Worm (Caenorhabditis elegans) whole organism, L4 larva: ENCODE measurements around the gene memo-1.

Source experiments
- F44E2.7 ChIP-seq: fragments of 200-800 bp; sonication (Bioruptor generic); IDR thresholded peaks from 2 replicates; pipeline ENCODE4 v2.1.2; 2022; ENCODE audit warnings: missing genetic modification characterization, missing compliant biosample characterization
- F49E8.2 ChIP-seq: sonication (generic microtip); optimal IDR thresholded peaks from 2 replicates; lab custom pipeline; 2016; ENCODE audit warnings: missing compliant biosample characterization, mild to moderate bottlenecking, missing genetic modification characterization, borderline replicate concordance
- ZK337.2 ChIP-seq: fragments of 200-800 bp; sonication (Bioruptor generic); IDR thresholded peaks from 2 replicates; pipeline ENCODE4 v1.3.6; 2022; ENCODE audit warnings: missing genetic modification reagents, missing genetic modification characterization, missing compliant biosample characterization
- aha-1 ChIP-seq: fragments of 150-350 bp; peaks from one replicate; lab custom pipeline; 2014; ENCODE audit warnings: missing biosample characterization, missing genetic modification characterization
- aly-2 ChIP-seq: sonication (generic microtip); optimal IDR thresholded peaks from 2 replicates; lab custom pipeline; 2018; ENCODE audit warnings: missing biosample characterization, missing genetic modification characterization
- ama-1 ChIP-seq: fragments of 150-350 bp; optimal IDR thresholded peaks from 2 replicates; lab custom pipeline; 2014; ENCODE audit warnings: inconsistent platforms, mixed read lengths
- arid-1 ChIP-seq: fragments of 200-800 bp; sonication (Bioruptor generic); conservative IDR thresholded peaks from 2 replicates; pipeline ENCODE4 v1.3.6; 2022; ENCODE audit warnings: missing genetic modification reagents, missing genetic modification characterization, missing compliant biosample characterization
- ceh-32 ChIP-seq: sonication (generic microtip); optimal IDR thresholded peaks from 2 replicates; lab custom pipeline; 2016; ENCODE audit warnings: mild to moderate bottlenecking, missing genetic modification characterization, missing compliant biosample characterization; ENCODE audit not compliant: poor library complexity
- ceh-44 ChIP-seq: fragments of 200-800 bp; sonication (Bioruptor generic); IDR thresholded peaks from 2 replicates; pipeline ENCODE4 v1.3.6; 2022; ENCODE audit warnings: missing genetic modification reagents, missing genetic modification characterization, missing compliant biosample characterization
- ceh-82 ChIP-seq: sonication (generic microtip); optimal IDR thresholded peaks from 2 replicates; lab custom pipeline; 2017; ENCODE audit warnings: missing biosample characterization, missing genetic modification characterization
- ces-1 ChIP-seq: fragments of 150-350 bp; sonication (generic microtip); optimal IDR thresholded peaks from 4 replicates; lab custom pipeline; 2014; ENCODE audit warnings: missing biosample characterization, missing genetic modification reagents, missing genetic modification characterization
- ctbp-1 ChIP-seq: fragments of 200-800 bp; sonication (Bioruptor generic); IDR thresholded peaks from 2 replicates; pipeline ENCODE4 v1.3.6; 2022; ENCODE audit warnings: missing genetic modification reagents, missing genetic modification characterization, missing compliant biosample characterization
- daf-12 ChIP-seq: fragments of 150-350 bp; optimal IDR thresholded peaks from 2 replicates; lab custom pipeline; 2014; ENCODE audit warnings: missing biosample characterization, missing genetic modification reagents, missing genetic modification characterization
- daf-16 ChIP-seq, 3 experiments: sonication (generic microtip); optimal IDR thresholded peaks; 2 replicates each; lab custom pipeline; 2016 to 2017; ENCODE audit warnings: missing genetic modification characterization in 3 of 3, missing genetic modification reagents in 3 of 3, mild to moderate bottlenecking in 2 of 3, missing compliant biosample characterization in 2 of 3, missing biosample characterization in 1 of 3, moderate library complexity in 1 of 3
- dmd-6 ChIP-seq: fragments of 200-800 bp; sonication (Bioruptor generic); IDR thresholded peaks from 2 replicates; pipeline ENCODE4 v1.3.6; 2022; ENCODE audit warnings: missing genetic modification reagents, missing genetic modification characterization, missing compliant biosample characterization
- dve-1 ChIP-seq: sonication (generic microtip); optimal IDR thresholded peaks from 2 replicates; lab custom pipeline; 2017; ENCODE audit warnings: antibody characterized with exemption, mild to moderate bottlenecking, missing genetic modification characterization, missing compliant biosample characterization; ENCODE audit not compliant: insufficient read depth
- fkh-10 ChIP-seq: fragments of 150-350 bp; optimal IDR thresholded peaks from 2 replicates; lab custom pipeline; 2014; ENCODE audit warnings: missing biosample characterization, missing genetic modification reagents, missing genetic modification characterization
- hlh-11 ChIP-seq: fragments of 200-800 bp; sonication (Bioruptor generic); optimal IDR thresholded peaks from 2 replicates; lab custom pipeline; 2018; ENCODE audit warnings: mild to moderate bottlenecking, missing genetic modification characterization, missing compliant biosample characterization
- hlh-30 ChIP-seq: sonication (generic microtip); optimal IDR thresholded peaks from 2 replicates; lab custom pipeline; 2017; ENCODE audit warnings: antibody characterized with exemption, mild to moderate bottlenecking, missing genetic modification characterization, missing compliant biosample characterization; ENCODE audit not compliant: insufficient read depth
- hmg-1.1 ChIP-seq: fragments of 200-800 bp; sonication (Bioruptor generic); IDR thresholded peaks from 2 replicates; pipeline ENCODE4 v1.3.6; 2022; ENCODE audit warnings: missing genetic modification reagents, missing genetic modification characterization, missing compliant biosample characterization
- jun-1 ChIP-seq: fragments of 150-350 bp; optimal IDR thresholded peaks from 2 replicates; lab custom pipeline; 2014; ENCODE audit warnings: missing biosample characterization, missing genetic modification reagents, missing genetic modification characterization
- lin-38 ChIP-seq: fragments of 200-800 bp; sonication (Bioruptor generic); IDR thresholded peaks from 2 replicates; pipeline ENCODE4 v1.3.6; 2022; ENCODE audit warnings: missing genetic modification reagents, missing genetic modification characterization, missing compliant biosample characterization
- madf-9 ChIP-seq: fragments of 200-800 bp; sonication (Bioruptor generic); conservative IDR thresholded peaks from 2 replicates; pipeline ENCODE4 v1.3.6; 2022; ENCODE audit warnings: missing genetic modification reagents, missing genetic modification characterization, missing compliant biosample characterization
- mep-1 ChIP-seq: fragments of 150-350 bp; sonication (generic microtip); optimal IDR thresholded peaks from 3 replicates; lab custom pipeline; 2014; ENCODE audit warnings: missing biosample characterization, missing genetic modification characterization
- mes-2 ChIP-seq: sonication (generic microtip); optimal IDR thresholded peaks from 2 replicates; lab custom pipeline; 2016; ENCODE audit warnings: missing genotype, mild to moderate bottlenecking, missing genetic modification characterization, missing compliant biosample characterization; ENCODE audit not compliant: poor library complexity, severe bottlenecking
- nhr-10 ChIP-seq: fragments of 150-350 bp; optimal IDR thresholded peaks from 2 replicates; lab custom pipeline; 2014; ENCODE audit warnings: missing biosample characterization, missing genetic modification characterization
- nhr-28 ChIP-seq: fragments of 150-350 bp; optimal IDR thresholded peaks from 2 replicates; lab custom pipeline; 2014; ENCODE audit warnings: missing biosample characterization, missing genetic modification characterization
- nhr-41 ChIP-seq: fragments of 200-800 bp; sonication (Bioruptor generic); IDR thresholded peaks from 2 replicates; pipeline ENCODE4 v1.3.6; 2022; ENCODE audit warnings: missing genetic modification reagents, missing genetic modification characterization, missing compliant biosample characterization
- nhr-48 ChIP-seq: sonication (generic microtip); optimal IDR thresholded peaks from 2 replicates; lab custom pipeline; 2016; ENCODE audit warnings: mild to moderate bottlenecking, missing genetic modification characterization, missing compliant biosample characterization
- pha-4 ChIP-seq, 2 experiments: fragments of 150-350 bp in 1 of 2; fragments of 200-800 bp in 1 of 2; sonication (Bioruptor generic) in 1 of 2; IDR thresholded peaks in 1 of 2; optimal IDR thresholded peaks in 1 of 2; 2 replicates each; pipeline versions ENCODE4 v1.3.6 to Lab custom; 2014 to 2022; ENCODE audit warnings: missing genetic modification characterization in 2 of 2, missing genetic modification reagents in 2 of 2, missing biosample characterization in 1 of 2, missing compliant biosample characterization in 1 of 2
- php-3 ChIP-seq: fragments of 200-800 bp; sonication (Bioruptor generic); IDR thresholded peaks from 2 replicates; pipeline ENCODE4 v1.3.6; 2022; ENCODE audit warnings: missing genetic modification reagents, missing genetic modification characterization, missing compliant biosample characterization
- pqm-1 ChIP-seq: sonication (generic microtip); optimal IDR thresholded peaks from 2 replicates; lab custom pipeline; 2017; ENCODE audit warnings: missing biosample characterization, missing genetic modification characterization
- tag-97 ChIP-seq: fragments of 200-800 bp; sonication (Bioruptor generic); IDR thresholded peaks from 2 replicates; pipeline ENCODE4 v1.3.6; 2022; ENCODE audit warnings: missing genetic modification characterization, missing compliant biosample characterization
- tra-1 ChIP-seq: fragments of 200-800 bp; sonication (Bioruptor generic); IDR thresholded peaks from 2 replicates; pipeline ENCODE4 v1.3.6; 2022; ENCODE audit warnings: missing genetic modification reagents, missing genetic modification characterization, missing compliant biosample characterization
- vab-7 ChIP-seq: fragments of 200-800 bp; sonication (Bioruptor generic); IDR thresholded peaks from 2 replicates; pipeline ENCODE4 v1.3.6; 2022; ENCODE audit warnings: missing genetic modification reagents, missing genetic modification characterization, missing compliant biosample characterization
- zip-11 ChIP-seq: fragments of 200-800 bp; sonication (Bioruptor generic); IDR thresholded peaks from 2 replicates; pipeline ENCODE4 v1.3.6; 2022; ENCODE audit warnings: missing genetic modification characterization, missing compliant biosample characterization

memo-1 gene

DNA sequence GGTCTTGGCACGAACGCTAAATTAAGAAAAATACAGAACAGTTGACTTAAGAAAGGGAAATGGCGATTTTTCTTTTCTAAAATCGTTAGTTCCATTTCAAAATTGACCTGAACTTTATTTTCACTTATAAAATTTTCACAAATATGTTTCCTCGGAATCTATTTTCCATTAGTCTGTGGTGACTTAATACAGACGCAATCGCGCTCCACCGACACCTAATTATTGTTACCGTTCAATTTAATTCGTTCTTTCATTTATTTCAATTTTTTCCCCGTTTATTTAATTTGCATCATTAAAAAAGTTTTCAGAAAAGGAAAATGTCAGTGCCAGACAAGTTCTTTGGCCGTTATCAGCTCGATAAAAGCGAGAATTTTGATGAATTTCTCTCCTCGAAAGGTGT lies 26.7 kb downstream of the memo-1 start, which contains the start of gene lbp-4 (continued):
- TF ChIP-seq arid-1 (GFP tag; lab: Robert Waterston, UW): no peak

DNA sequence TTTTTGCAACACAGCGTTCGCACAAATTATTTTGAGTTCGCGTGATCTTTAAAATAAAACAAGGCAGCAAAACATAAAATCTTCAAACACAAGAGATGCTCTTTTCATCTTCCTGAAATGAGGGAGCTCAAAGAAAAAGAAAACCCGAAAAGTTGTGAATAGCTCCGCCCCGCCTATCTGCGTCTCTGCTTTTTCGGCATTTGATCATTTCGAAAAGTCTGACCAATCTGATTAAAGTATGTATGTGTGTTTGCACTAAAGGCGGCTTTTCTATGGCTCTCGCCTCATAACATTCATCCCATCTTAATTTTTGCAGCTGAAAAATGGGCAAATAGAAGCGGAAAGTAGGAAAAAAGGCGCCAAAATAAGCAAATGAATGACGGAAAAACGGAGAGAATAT lies 27.4 kb downstream of the memo-1 start:
- peak; percentile 19 for TF ChIP-seq fkh-10
- TF ChIP-seq tag-97 (GFP tag; lab: Robert Waterston, UW): no peak

DNA sequence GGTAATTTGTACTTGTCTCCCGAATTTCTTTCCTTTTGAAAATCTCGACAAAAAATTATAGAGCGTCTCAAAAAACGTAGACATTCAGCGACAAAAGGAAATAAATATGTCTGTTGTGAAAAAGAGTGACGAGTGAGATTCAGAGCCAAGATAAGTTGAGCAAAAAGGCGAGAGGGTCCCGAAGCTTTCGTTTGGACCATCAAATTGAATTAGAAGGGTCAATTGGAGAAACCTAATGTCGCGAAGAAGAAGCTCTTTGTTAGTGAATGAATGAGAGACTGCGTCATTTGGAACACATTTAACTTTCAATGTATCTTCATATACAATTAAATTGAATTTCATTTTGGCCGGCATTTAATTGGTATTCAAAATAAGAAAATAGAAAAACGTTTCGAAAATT lies 30.5 kb downstream of the memo-1 start:
- TF ChIP-seq jun-1 (tag; lab: Kevin White, UChicago) (no peak), ctbp-1 (0 out of 2 replicates have a peak, but pooled peaks have one; percentile 31), hmg-1.1 (GFP tag; lab: Robert Waterston, UW) (no peak), ces-1 (GFP tag; lab: Kevin White, UChicago) (peak; percentile 65), ceh-82 (tag; lab: Kevin White, UChicago) (no peak), nhr-41 (no peak), fkh-10 (peak; percentile 56), nhr-28 (tag; lab: Kevin White, UChicago) (no peak), F44E2.7 (GFP tag; lab: Robert Waterston, UW) (no peak), zip-11 (GFP tag; lab: Robert Waterston, UW) (no peak), vab-7 (no peak), mes-2 (tag; lab: Kevin White, UChicago) (no peak), daf-12 (tag; lab: Kevin White, UChicago) (no peak), F49E8.2 (tag; lab: Kevin White, UChicago) (no peak), madf-9 (GFP tag; lab: Robert Waterston, UW) (no peak), ama-1 (lab: Kevin White, UChicago) (no peak), ZK337.2 (GFP tag; lab: Robert Waterston, UW) (no peak)

DNA sequence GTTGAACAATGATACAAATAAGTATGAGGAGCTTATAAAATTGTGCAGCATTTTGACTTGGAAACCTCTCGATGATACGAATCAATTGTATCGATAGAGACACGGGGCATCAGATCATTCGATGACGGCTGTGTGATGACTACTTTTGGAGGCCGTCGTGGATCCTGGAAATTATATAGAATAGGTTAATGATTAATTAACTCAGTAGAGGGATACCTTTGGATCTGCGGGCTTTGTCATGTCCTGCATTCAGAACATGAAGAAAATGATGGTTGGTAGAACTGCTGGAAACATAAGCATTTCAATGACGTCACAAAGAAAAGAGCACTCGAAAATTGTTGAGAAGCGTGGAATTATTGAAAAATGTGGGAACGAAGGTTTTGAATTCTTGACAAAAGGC lies 32.4 kb downstream of the memo-1 start, which contains the start of gene ZK742.6:
Gene ZK742.6, minus strand, starts transcription at position 342 of the 400 bp plus-strand sequence.
- TF ChIP-seq lin-38 (GFP tag; lab: Robert Waterston, UW): no peak
- no peak for TF ChIP-seq ceh-44
- no peak for TF ChIP-seq nhr-48

DNA sequence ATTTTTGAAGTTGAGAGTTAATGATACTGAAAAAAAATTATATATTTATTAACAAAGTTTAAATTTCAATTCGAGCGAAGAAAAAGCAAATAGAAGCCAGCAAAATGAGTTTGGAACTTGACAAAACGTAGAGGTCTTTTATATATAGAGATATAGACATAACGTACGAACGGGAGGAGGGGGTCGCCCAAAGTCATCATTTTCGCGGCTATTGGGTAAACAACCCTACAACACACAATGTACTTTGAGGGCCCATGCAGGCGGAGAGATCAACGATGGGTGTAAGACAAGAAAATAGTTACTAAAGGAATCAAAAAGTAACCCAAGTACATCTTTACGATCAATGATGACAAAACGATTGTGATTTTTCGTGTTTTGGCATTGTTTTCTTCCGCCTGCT lies 35.2 kb downstream of the memo-1 start, which contains the start of gene ZK742.4:
Gene ZK742.4, minus strand, starts transcription at position 35 of the 400 bp plus-strand sequence.
- TF ChIP-seq pha-4 (GFP tag; IDR thresholded peaks at IDR 0.05; lab: Robert Waterston, UW): 0 out of 2 replicates have a peak, but pooled peaks have one; percentile 21
- no peak for TF ChIP-seq pha-4 (tag; optimal IDR thresholded peaks at IDR 0.05; lab: Kevin White, UChicago)
- peak; percentile 43 for TF ChIP-seq nhr-28 (tag; lab: Kevin White, UChicago)
- TF ChIP-seq aly-2 (tag; lab: Kevin White, UChicago): no peak

DNA sequence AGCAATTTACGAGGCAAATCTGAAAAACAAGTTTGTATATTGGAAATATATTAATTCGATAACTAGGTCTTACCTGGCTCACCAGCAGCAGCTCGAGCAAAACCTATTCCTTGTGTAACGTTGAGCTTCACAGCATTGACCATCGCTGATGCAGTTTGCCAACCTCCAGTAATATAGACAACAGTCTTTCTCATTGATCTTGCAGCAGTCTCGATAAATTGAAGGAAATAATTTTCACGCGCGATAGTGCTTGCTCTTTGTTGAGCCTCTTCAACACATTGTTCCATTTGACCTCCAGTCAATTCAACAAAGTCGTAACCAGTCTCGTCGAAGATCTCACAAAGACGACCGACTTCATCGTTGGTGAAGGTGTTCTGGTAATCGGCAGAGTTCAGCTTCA lies 36.4 kb downstream of the memo-1 start:
- peak; percentile 97 for TF ChIP-seq aha-1 (tag; lab: Kevin White, UChicago)
- TF ChIP-seq dmd-6 (GFP tag; lab: Robert Waterston, UW): no peak
- TF ChIP-seq, all 104 proteins: peak for 1

DNA sequence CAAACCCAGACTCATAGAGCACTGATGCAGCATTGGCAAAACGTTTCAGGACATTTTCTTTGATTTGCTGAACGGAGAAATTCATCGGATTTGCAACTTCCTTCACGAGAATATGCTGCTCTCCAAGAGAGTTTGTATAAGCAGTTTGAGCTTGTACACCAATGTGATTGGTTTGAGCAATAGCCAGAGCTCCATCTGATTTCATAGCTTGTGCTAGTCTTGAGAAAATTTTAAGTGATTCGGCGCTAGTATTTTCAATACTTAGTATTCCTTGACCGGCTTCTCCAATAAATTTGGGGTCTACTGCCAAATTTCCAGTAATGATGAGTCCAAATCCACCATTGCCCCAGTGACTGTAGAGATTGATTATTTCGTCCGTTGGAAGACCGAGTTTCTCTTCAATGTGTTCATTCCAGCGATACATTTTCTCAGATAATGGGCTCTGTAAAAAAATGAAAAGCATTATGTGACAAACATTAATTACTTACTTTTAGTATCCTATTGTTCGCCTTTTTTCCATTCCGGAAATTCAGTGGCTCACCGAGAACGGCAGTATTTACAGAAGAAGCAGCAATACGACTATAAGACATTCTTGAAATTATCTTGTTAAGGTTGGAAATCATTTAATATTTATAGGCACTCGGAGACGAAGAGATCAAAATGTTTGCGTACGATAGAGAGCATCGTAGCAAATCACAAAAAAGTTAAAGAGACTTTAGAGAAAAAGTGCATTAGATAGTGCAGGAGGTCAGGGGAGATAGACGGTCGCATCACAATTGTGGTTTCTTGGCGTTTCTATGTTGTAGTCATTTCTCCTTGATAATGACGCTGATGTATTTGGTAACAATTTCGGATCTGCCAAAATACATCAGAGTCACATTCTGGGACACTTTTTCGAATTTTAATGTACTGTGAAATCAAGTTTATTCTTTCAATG lies 37.4 kb downstream of the memo-1 start, which contains the start of gene ZK742.3:
Gene ZK742.3, minus strand, starts transcription at position 593 of the 937 bp plus-strand sequence.
- 0 out of 2 replicates have a peak, but pooled peaks have one; percentile 28 for TF ChIP-seq lin-38 (GFP tag; lab: Robert Waterston, UW)
- TF ChIP-seq hlh-30 (tag; lab: Kevin White, UChicago): peak; percentile 9
- TF ChIP-seq dmd-6 (GFP tag; lab: Robert Waterston, UW): peak; percentile 71
- peak; percentile 57 for TF ChIP-seq dve-1 (tag; lab: Kevin White, UChicago)
- no peak for TF ChIP-seq daf-16 (GFP tag; optimal IDR thresholded peaks at IDR 0.05; lab: Kevin White, UChicago)
- TF ChIP-seq daf-16 (tag; optimal IDR thresholded peaks at IDR 0.05; lab: Kevin White, UChicago): peak; percentile 40
- TF ChIP-seq php-3: 0 out of 2 replicates have a peak, but pooled peaks have one; percentile 9
- peak; percentile 39 for TF ChIP-seq hlh-11
- no peak for TF ChIP-seq tra-1 (GFP tag; lab: Robert Waterston, UW)
- TF ChIP-seq nhr-28 (tag; lab: Kevin White, UChicago): peak; percentile 98
- TF ChIP-seq nhr-10 (tag; lab: Kevin White, UChicago): peak; percentile 7
- TF ChIP-seq aha-1 (tag; lab: Kevin White, UChicago): peak; percentile 95
- peak; percentile 50 for TF ChIP-seq pqm-1 (tag; lab: Kevin White, UChicago)
- peak; percentile 7 for TF ChIP-seq mep-1 (tag; lab: Kevin White, UChicago)
- no peak for TF ChIP-seq ceh-32
